Worm (Caenorhabditis elegans) whole organism, L4 larva: ENCODE measurements around the gene nrf-6.

ENCODE experiments used
- F10B5.3 ChIP-seq: sonication (generic microtip); optimal IDR thresholded peaks from 2 replicates; lab custom pipeline; 2016; ENCODE audit warnings: mild to moderate bottlenecking, missing genetic modification characterization, missing compliant biosample characterization
- F26F4.8 ChIP-seq: fragments of 200-800 bp; sonication (Bioruptor generic); conservative IDR thresholded peaks from 2 replicates; pipeline ENCODE4 v1.3.6; 2022; ENCODE audit warnings: missing genetic modification characterization, missing compliant biosample characterization
- R02D3.7 ChIP-seq: fragments of 150-350 bp; sonication (generic microtip); optimal IDR thresholded peaks from 3 replicates; lab custom pipeline; 2014; ENCODE audit warnings: missing biosample characterization, missing genetic modification characterization
- Y105C5A.15 ChIP-seq: fragments of 200-800 bp; sonication (Bioruptor generic); IDR thresholded peaks from 2 replicates; pipeline ENCODE4 v1.3.6; 2022; ENCODE audit warnings: missing genetic modification characterization, missing compliant biosample characterization
- Y75B8A.6 ChIP-seq: fragments of 200-800 bp; sonication (Bioruptor generic); IDR thresholded peaks from 2 replicates; pipeline ENCODE4 v1.3.6; 2022; ENCODE audit warnings: missing genetic modification reagents, missing genetic modification characterization, missing compliant biosample characterization
- aly-2 ChIP-seq: sonication (generic microtip); optimal IDR thresholded peaks from 2 replicates; lab custom pipeline; 2018; ENCODE audit warnings: missing biosample characterization, missing genetic modification characterization
- arid-1 ChIP-seq: fragments of 200-800 bp; sonication (Bioruptor generic); conservative IDR thresholded peaks from 2 replicates; pipeline ENCODE4 v1.3.6; 2022; ENCODE audit warnings: missing genetic modification reagents, missing genetic modification characterization, missing compliant biosample characterization
- ceh-32 ChIP-seq: sonication (generic microtip); optimal IDR thresholded peaks from 2 replicates; lab custom pipeline; 2016; ENCODE audit warnings: mild to moderate bottlenecking, missing genetic modification characterization, missing compliant biosample characterization; ENCODE audit not compliant: poor library complexity
- ceh-62 ChIP-seq: sonication (generic microtip); optimal IDR thresholded peaks from 2 replicates; lab custom pipeline; 2017; ENCODE audit warnings: missing biosample characterization, missing genetic modification characterization
- ces-1 ChIP-seq: fragments of 150-350 bp; sonication (generic microtip); optimal IDR thresholded peaks from 4 replicates; lab custom pipeline; 2014; ENCODE audit warnings: missing biosample characterization, missing genetic modification reagents, missing genetic modification characterization
- cey-2 ChIP-seq: sonication (generic microtip); optimal IDR thresholded peaks from 3 replicates; lab custom pipeline; 2017; ENCODE audit warnings: missing genetic modification characterization, mild to moderate bottlenecking, missing compliant biosample characterization, antibody characterized with exemption, borderline replicate concordance; ENCODE audit not compliant: insufficient read depth
- daf-12 ChIP-seq: fragments of 150-350 bp; optimal IDR thresholded peaks from 2 replicates; lab custom pipeline; 2014; ENCODE audit warnings: missing biosample characterization, missing genetic modification reagents, missing genetic modification characterization
- dmd-6 ChIP-seq: fragments of 200-800 bp; sonication (Bioruptor generic); IDR thresholded peaks from 2 replicates; pipeline ENCODE4 v1.3.6; 2022; ENCODE audit warnings: missing genetic modification reagents, missing genetic modification characterization, missing compliant biosample characterization
- dmd-9 ChIP-seq: fragments of 200-800 bp; sonication (Bioruptor generic); IDR thresholded peaks from 2 replicates; pipeline ENCODE4 v1.3.6; 2022; ENCODE audit warnings: missing genetic modification reagents, missing genetic modification characterization, missing compliant biosample characterization
- dpl-1 ChIP-seq: fragments of 150-350 bp; optimal IDR thresholded peaks from 2 replicates; lab custom pipeline; 2014; ENCODE audit warnings: missing biosample characterization, missing genetic modification reagents, missing genetic modification characterization
- egl-43 ChIP-seq: fragments of 200-800 bp; sonication (Bioruptor generic); IDR thresholded peaks from 2 replicates; pipeline ENCODE4 v1.3.6; 2022; ENCODE audit warnings: missing genetic modification reagents, missing genetic modification characterization, missing compliant biosample characterization
- fos-1 ChIP-seq: fragments of 150-350 bp; optimal IDR thresholded peaks from 2 replicates; lab custom pipeline; 2014; ENCODE audit warnings: missing biosample characterization, missing genetic modification characterization
- hlh-11 ChIP-seq: fragments of 200-800 bp; sonication (Bioruptor generic); optimal IDR thresholded peaks from 2 replicates; lab custom pipeline; 2018; ENCODE audit warnings: mild to moderate bottlenecking, missing genetic modification characterization, missing compliant biosample characterization
- hlh-30 ChIP-seq: sonication (generic microtip); optimal IDR thresholded peaks from 2 replicates; lab custom pipeline; 2017; ENCODE audit warnings: antibody characterized with exemption, mild to moderate bottlenecking, missing genetic modification characterization, missing compliant biosample characterization; ENCODE audit not compliant: insufficient read depth
- hmg-1.1 ChIP-seq: fragments of 200-800 bp; sonication (Bioruptor generic); IDR thresholded peaks from 2 replicates; pipeline ENCODE4 v1.3.6; 2022; ENCODE audit warnings: missing genetic modification reagents, missing genetic modification characterization, missing compliant biosample characterization
- lin-13 ChIP-seq: fragments of 150-350 bp; optimal IDR thresholded peaks from 2 replicates; lab custom pipeline; 2014; ENCODE audit warnings: missing biosample characterization, missing genetic modification reagents, missing genetic modification characterization
- lin-15B ChIP-seq: fragments of 150-350 bp; sonication (generic microtip); optimal IDR thresholded peaks from 3 replicates; lab custom pipeline; 2014; ENCODE audit warnings: missing biosample characterization, missing genetic modification characterization
- lin-29 ChIP-seq: fragments of 200-800 bp; sonication (Bioruptor generic); IDR thresholded peaks from 2 replicates; pipeline ENCODE4 v1.3.6; 2022; ENCODE audit warnings: missing genetic modification reagents, missing genetic modification characterization, missing compliant biosample characterization
- lin-38 ChIP-seq: fragments of 200-800 bp; sonication (Bioruptor generic); IDR thresholded peaks from 2 replicates; pipeline ENCODE4 v1.3.6; 2022; ENCODE audit warnings: missing genetic modification reagents, missing genetic modification characterization, missing compliant biosample characterization
- lir-3 ChIP-seq: sonication (generic microtip); optimal IDR thresholded peaks from 2 replicates; lab custom pipeline; 2016; ENCODE audit warnings: mild to moderate bottlenecking, missing genetic modification characterization, missing compliant biosample characterization
- lsy-2 ChIP-seq, 2 experiments: fragments of 150-350 bp in 1 of 2; sonication (generic microtip) in 1 of 2; optimal IDR thresholded peaks; 2 replicates each; lab custom pipeline; 2014 to 2017; ENCODE audit warnings: missing biosample characterization in 2 of 2, missing genetic modification characterization in 2 of 2
- madf-5 ChIP-seq, 2 experiments: fragments of 200-800 bp; sonication (Bioruptor generic); IDR thresholded peaks; 2 replicates each; pipeline ENCODE4 v1.3.6; 2022; ENCODE audit warnings: missing compliant biosample characterization in 2 of 2, missing genetic modification characterization in 2 of 2
- mdt-29 ChIP-seq: fragments of 200-800 bp; sonication (Bioruptor generic); IDR thresholded peaks from 2 replicates; pipeline ENCODE4 v1.3.6; 2022; ENCODE audit warnings: missing genetic modification reagents, missing genetic modification characterization, missing compliant biosample characterization
- mxl-2 ChIP-seq: fragments of 200-800 bp; sonication (Bioruptor generic); conservative IDR thresholded peaks from 2 replicates; pipeline ENCODE4 v1.3.6; 2022; ENCODE audit warnings: missing genetic modification reagents, missing genetic modification characterization, missing compliant biosample characterization
- mxl-3 ChIP-seq: fragments of 200-800 bp; sonication (Bioruptor generic); optimal IDR thresholded peaks from 2 replicates; lab custom pipeline; 2018; ENCODE audit warnings: mild to moderate bottlenecking, missing genetic modification characterization, missing compliant biosample characterization
- nhr-102 ChIP-seq: sonication (generic microtip); optimal IDR thresholded peaks from 2 replicates; lab custom pipeline; 2016; ENCODE audit warnings: mild to moderate bottlenecking, missing genetic modification characterization, moderate library complexity, missing compliant biosample characterization
- nhr-6 ChIP-seq: fragments of 150-350 bp; optimal IDR thresholded peaks from 2 replicates; lab custom pipeline; 2014; ENCODE audit warnings: missing biosample characterization, missing genetic modification characterization
- nhr-76 ChIP-seq: fragments of 150-350 bp; optimal IDR thresholded peaks from 2 replicates; lab custom pipeline; 2014; ENCODE audit warnings: missing biosample characterization, missing genetic modification characterization
- php-3 ChIP-seq: fragments of 200-800 bp; sonication (Bioruptor generic); IDR thresholded peaks from 2 replicates; pipeline ENCODE4 v1.3.6; 2022; ENCODE audit warnings: missing genetic modification reagents, missing genetic modification characterization, missing compliant biosample characterization
- set-16 ChIP-seq: fragments of 200-800 bp; sonication (Bioruptor generic); IDR thresholded peaks from 2 replicates; pipeline ENCODE4 v1.3.6; 2022; ENCODE audit warnings: missing genetic modification reagents, missing genetic modification characterization, missing compliant biosample characterization
- skn-1 ChIP-seq: fragments of 150-350 bp; optimal IDR thresholded peaks from 2 replicates; lab custom pipeline; 2014; ENCODE audit warnings: missing biosample characterization, missing genetic modification characterization
- snpc-1.2 ChIP-seq: fragments of 200-800 bp; sonication (Bioruptor generic); IDR thresholded peaks from 2 replicates; pipeline ENCODE4 v1.3.6; 2022; ENCODE audit warnings: missing genetic modification reagents, missing genetic modification characterization, missing compliant biosample characterization
- snpc-4 ChIP-seq: fragments of 150-350 bp; optimal IDR thresholded peaks from 2 replicates; lab custom pipeline; 2014; ENCODE audit warnings: missing biosample characterization, missing genetic modification characterization
- spr-3 ChIP-seq: fragments of 200-800 bp; sonication (Bioruptor generic); optimal IDR thresholded peaks from 2 replicates; lab custom pipeline; 2018; ENCODE audit warnings: mild to moderate bottlenecking, missing genetic modification characterization, missing compliant biosample characterization
- tag-97 ChIP-seq: fragments of 200-800 bp; sonication (Bioruptor generic); IDR thresholded peaks from 2 replicates; pipeline ENCODE4 v1.3.6; 2022; ENCODE audit warnings: missing genetic modification characterization, missing compliant biosample characterization
- tra-1 ChIP-seq: fragments of 200-800 bp; sonication (Bioruptor generic); IDR thresholded peaks from 2 replicates; pipeline ENCODE4 v1.3.6; 2022; ENCODE audit warnings: missing genetic modification reagents, missing genetic modification characterization, missing compliant biosample characterization
- unc-39 ChIP-seq: sonication (generic microtip); optimal IDR thresholded peaks from 2 replicates; lab custom pipeline; 2017; ENCODE audit warnings: missing biosample characterization, missing genetic modification characterization
- vab-7 ChIP-seq: fragments of 200-800 bp; sonication (Bioruptor generic); IDR thresholded peaks from 2 replicates; pipeline ENCODE4 v1.3.6; 2022; ENCODE audit warnings: missing genetic modification reagents, missing genetic modification characterization, missing compliant biosample characterization
- zag-1 ChIP-seq: fragments of 150-350 bp; optimal IDR thresholded peaks from 2 replicates; lab custom pipeline; 2014; ENCODE audit warnings: missing biosample characterization, missing genetic modification characterization
- zfp-2 ChIP-seq: sonication (generic microtip); optimal IDR thresholded peaks from 2 replicates; lab custom pipeline; 2016; ENCODE audit warnings: mild to moderate bottlenecking, missing genetic modification characterization, missing compliant biosample characterization
- ztf-11 ChIP-seq: fragments of 150-350 bp; optimal IDR thresholded peaks from 2 replicates; lab custom pipeline; 2014; ENCODE audit warnings: missing biosample characterization, missing genetic modification characterization

Gene nrf-6

ce11 chrII:8037246-8037645, 4.7 kb upstream of the nrf-6 start, which contains the start of gene arp-6:
Gene arp-6, minus strand, starts transcription at chrII:8037346.
- TF ChIP-seq zag-1 (tag; lab: Kevin White, UChicago) (no peak), snpc-1.2 (GFP tag; lab: Robert Waterston, UW) (no peak), cey-2 (no peak), ceh-62 (tag; lab: Kevin White, UChicago) (no peak), php-3 (no peak), dmd-9 (no peak), F10B5.3 (tag; lab: Kevin White, UChicago) (no peak), lin-15B (no peak), Y105C5A.15 (GFP tag; lab: Robert Waterston, UW) (no peak)

ce11 chrII:8035667-8036066, 3.2 kb upstream of the nrf-6 start, which contains the start of gene sap-49:
Gene sap-49, minus strand, starts transcription at chrII:8035767.
- TF ChIP-seq set-16 (GFP tag; lab: Robert Waterston, UW) (no peak), lin-38 (GFP tag; lab: Robert Waterston, UW) (0 out of 2 replicates have a peak, but pooled peaks have one; percentile 5)
- TF ChIP-seq, all 104 proteins: peak for 1

- TF ChIP-seq ztf-11 (tag; lab: Kevin White, UChicago) = no peak
- peak; percentile 79 for TF ChIP-seq set-16 (GFP tag; lab: Robert Waterston, UW)
- 0 out of 2 replicates have a peak, but pooled peaks have one; percentile 20 for TF ChIP-seq lin-29 (GFP tag; lab: Robert Waterston, UW)
Measured at ce11 chrII:8034617-8035016, 2.1 kb upstream of the nrf-6 start.

DNA sequence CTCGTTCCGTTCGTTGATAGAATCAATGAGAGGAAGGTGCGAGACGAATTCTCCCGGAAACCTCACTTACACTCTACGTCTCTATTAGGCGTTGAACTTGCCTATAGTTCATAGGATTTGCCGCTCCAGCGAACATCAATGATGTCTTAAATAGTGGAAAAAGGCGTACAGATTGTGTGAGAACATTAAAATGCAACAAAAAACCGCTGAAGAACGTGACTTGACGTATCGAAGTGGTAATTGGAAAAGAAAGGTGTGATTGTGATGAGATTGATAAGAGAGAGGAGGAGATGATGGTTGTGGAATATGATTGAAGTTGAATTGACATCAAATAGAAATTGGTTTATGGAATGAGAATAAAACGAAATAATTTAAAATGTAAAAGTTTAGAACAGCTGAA, 1.5 kb upstream of the nrf-6 start:
- TF ChIP-seq mxl-2 (GFP tag; lab: Robert Waterston, UW) (no peak), dmd-9 (no peak), vab-7 (no peak), mxl-3 (no peak), daf-12 (tag; lab: Kevin White, UChicago) (no peak), unc-39 (tag; lab: Kevin White, UChicago) (no peak), zfp-2 (tag; lab: Kevin White, UChicago) (no peak), aly-2 (tag; lab: Kevin White, UChicago) (no peak), fos-1 (tag; lab: Kevin White, UChicago) (no peak), lin-29 (GFP tag; lab: Robert Waterston, UW) (no peak), nhr-76 (tag; lab: Kevin White, UChicago) (no peak), Y75B8A.6 (GFP tag; lab: Robert Waterston, UW) (no peak), egl-43 (no peak), lir-3 (tag; lab: Kevin White, UChicago) (no peak), R02D3.7 (no peak), tra-1 (peak; percentile 66; the same call in 1 of the 2 replicates), madf-5 (GFP tag; IDR thresholded peaks at IDR 0.05; lab: Robert Waterston, UW) (no peak), dmd-6 (peak; percentile 85), snpc-4 (no peak), ces-1 (GFP tag; lab: Kevin White, UChicago) (no peak), arid-1 (GFP tag; lab: Robert Waterston, UW) (no peak), mdt-29 (no peak), F26F4.8 (GFP tag; lab: Robert Waterston, UW) (no peak), nhr-102 (tag; lab: Kevin White, UChicago) (no peak), lsy-2 (tag; optimal IDR thresholded peaks at IDR 0.05; lab: Kevin White, UChicago) (no peak), ceh-32 (tag; lab: Kevin White, UChicago) (no peak), hlh-11 (tag; lab: Kevin White, UChicago) (peak; percentile 39), hmg-1.1 (GFP tag; lab: Robert Waterston, UW) (no peak), ztf-11 (tag; lab: Kevin White, UChicago) (no peak), dpl-1 (GFP tag; lab: Kevin White, UChicago) (no peak), zag-1 (tag; lab: Kevin White, UChicago) (no peak), tag-97 (no peak), skn-1 (no peak), spr-3 (GFP tag; lab: Kevin White, UChicago) (no peak), hlh-30 (peak; percentile 20), ceh-62 (tag; lab: Kevin White, UChicago) (no peak), lin-13 (no peak), nhr-6 (no peak)
